Worm (Caenorhabditis elegans) whole organism, late embryonic: Measurements from ENCODE around the gene ZK829.3.
A peak's percentile ranks its signal among the peaks of the same experiment; 100 is the strongest.

Source experiments
- F13H6.1 ChIP-seq: sonication (generic microtip); optimal IDR thresholded peaks from 2 replicates; lab custom pipeline; 2016; ENCODE audit warnings: missing genetic modification characterization, missing compliant biosample characterization
- T23F11.4 ChIP-seq: fragments of 200-800 bp; sonication (Bioruptor generic); optimal IDR thresholded peaks from 2 replicates; lab custom pipeline; 2018; ENCODE audit warnings: mild to moderate bottlenecking, missing genetic modification characterization, missing compliant biosample characterization
- ahr-1 ChIP-seq: sonication (generic microtip); optimal IDR thresholded peaks from 2 replicates; lab custom pipeline; 2016; ENCODE audit warnings: missing genetic modification characterization, missing compliant biosample characterization
- ceh-14 ChIP-seq: sonication (generic microtip); optimal IDR thresholded peaks from 2 replicates; lab custom pipeline; 2016; ENCODE audit warnings: missing genotype, missing genetic modification characterization, missing compliant biosample characterization
- ceh-18 ChIP-seq: sonication (generic microtip); optimal IDR thresholded peaks from 2 replicates; lab custom pipeline; 2016; ENCODE audit warnings: missing genetic modification characterization, missing compliant biosample characterization
- ceh-19 ChIP-seq: fragments of 200-800 bp; sonication (Bioruptor generic); optimal IDR thresholded peaks from 2 replicates; lab custom pipeline; 2018; ENCODE audit warnings: mild to moderate bottlenecking, missing genetic modification characterization, missing compliant biosample characterization
- ceh-24 ChIP-seq: sonication (generic microtip); optimal IDR thresholded peaks from 2 replicates; lab custom pipeline; 2016; ENCODE audit warnings: mild to moderate bottlenecking, missing genetic modification characterization, missing compliant biosample characterization
- ceh-30 ChIP-seq: fragments of 150-350 bp; optimal IDR thresholded peaks from 2 replicates; lab custom pipeline; 2014; ENCODE audit warnings: missing biosample characterization, missing genetic modification characterization
- ceh-31 ChIP-seq: sonication (generic microtip); optimal IDR thresholded peaks from 2 replicates; lab custom pipeline; 2016; ENCODE audit warnings: missing genetic modification characterization, missing compliant biosample characterization
- ceh-34 ChIP-seq: sonication (generic microtip); optimal IDR thresholded peaks from 2 replicates; lab custom pipeline; 2016; ENCODE audit warnings: mild to moderate bottlenecking, missing genetic modification characterization, missing compliant biosample characterization
- ceh-48 ChIP-seq: sonication (generic microtip); optimal IDR thresholded peaks from 2 replicates; lab custom pipeline; 2016; ENCODE audit warnings: missing genetic modification characterization, inconsistent platforms, missing compliant biosample characterization
- ceh-6 ChIP-seq: fragments of 200-800 bp; sonication (Bioruptor generic); optimal IDR thresholded peaks from 2 replicates; lab custom pipeline; 2018; ENCODE audit warnings: mild to moderate bottlenecking, missing genetic modification characterization, missing compliant biosample characterization
- ceh-9 ChIP-seq: sonication (generic microtip); optimal IDR thresholded peaks from 2 replicates; lab custom pipeline; 2016; ENCODE audit warnings: mild to moderate bottlenecking, missing genetic modification characterization, inconsistent platforms, missing compliant biosample characterization
- che-1 ChIP-seq: sonication (generic microtip); optimal IDR thresholded peaks from 2 replicates; lab custom pipeline; 2016; ENCODE audit warnings: mild to moderate bottlenecking, missing genetic modification characterization, missing compliant biosample characterization
- dmd-4 ChIP-seq: sonication (generic microtip); optimal IDR thresholded peaks from 2 replicates; lab custom pipeline; 2016; ENCODE audit warnings: borderline replicate concordance, missing genetic modification characterization, missing compliant biosample characterization
- dve-1 ChIP-seq: sonication (generic microtip); optimal IDR thresholded peaks from 2 replicates; lab custom pipeline; 2017; ENCODE audit warnings: antibody characterized with exemption, mild to moderate bottlenecking, missing genetic modification characterization, missing compliant biosample characterization
- elt-2 ChIP-seq: sonication (generic microtip); optimal IDR thresholded peaks from 2 replicates; lab custom pipeline; 2016; ENCODE audit warnings: missing genetic modification reagents, missing genetic modification characterization, missing compliant biosample characterization
- ets-4 ChIP-seq: sonication (generic microtip); optimal IDR thresholded peaks from 2 replicates; lab custom pipeline; 2016; ENCODE audit warnings: missing genetic modification characterization, missing compliant biosample characterization
- fax-1 ChIP-seq: sonication (generic microtip); optimal IDR thresholded peaks from 2 replicates; lab custom pipeline; 2016; ENCODE audit warnings: missing genotype, missing genetic modification characterization, missing compliant biosample characterization
- fkh-10 ChIP-seq: fragments of 150-350 bp; optimal IDR thresholded peaks from 2 replicates; lab custom pipeline; 2014; ENCODE audit warnings: missing biosample characterization, missing genetic modification reagents, missing genetic modification characterization
- hlh-8 ChIP-seq: sonication (generic microtip); optimal IDR thresholded peaks from 2 replicates; lab custom pipeline; 2016; ENCODE audit warnings: missing genotype, missing genetic modification characterization, missing compliant biosample characterization
- madf-2 ChIP-seq: sonication (generic microtip); optimal IDR thresholded peaks from 2 replicates; lab custom pipeline; 2017; ENCODE audit warnings: missing genetic modification characterization, missing compliant biosample characterization
- mec-3 ChIP-seq: sonication (generic microtip); optimal IDR thresholded peaks from 2 replicates; lab custom pipeline; 2016; ENCODE audit warnings: borderline replicate concordance, missing genetic modification characterization, missing compliant biosample characterization
- nfya-1 ChIP-seq: sonication (generic microtip); optimal IDR thresholded peaks from 2 replicates; lab custom pipeline; 2017; ENCODE audit warnings: missing genetic modification characterization, mild to moderate bottlenecking, missing compliant biosample characterization, antibody characterized with exemption, moderate library complexity
- nhr-11 ChIP-seq: fragments of 150-350 bp; optimal IDR thresholded peaks from 2 replicates; lab custom pipeline; 2014; ENCODE audit warnings: missing biosample characterization, missing genetic modification characterization
- nhr-232 ChIP-seq: sonication (generic microtip); optimal IDR thresholded peaks from 2 replicates; lab custom pipeline; 2016; ENCODE audit warnings: missing genetic modification characterization, missing compliant biosample characterization
- npax-4 ChIP-seq: sonication (generic microtip); optimal IDR thresholded peaks from 2 replicates; lab custom pipeline; 2016; ENCODE audit warnings: missing genetic modification characterization, missing compliant biosample characterization
- odd-2 ChIP-seq: sonication (generic microtip); optimal IDR thresholded peaks from 2 replicates; lab custom pipeline; 2017; ENCODE audit warnings: antibody characterized with exemption, mild to moderate bottlenecking, missing genetic modification characterization, missing compliant biosample characterization
- pax-1 ChIP-seq: fragments of 150-350 bp; optimal IDR thresholded peaks from 2 replicates; lab custom pipeline; 2014; ENCODE audit warnings: missing biosample characterization, missing genetic modification characterization
- rnt-1 ChIP-seq: sonication (generic microtip); optimal IDR thresholded peaks from 2 replicates; lab custom pipeline; 2016; ENCODE audit warnings: missing genetic modification characterization, missing compliant biosample characterization
- sdc-2 ChIP-seq: sonication (generic microtip); optimal IDR thresholded peaks from 2 replicates; lab custom pipeline; 2016; ENCODE audit warnings: missing genotype, missing genetic modification characterization, missing compliant biosample characterization
- syd-9 ChIP-seq: sonication (generic microtip); optimal IDR thresholded peaks from 2 replicates; lab custom pipeline; 2016; ENCODE audit warnings: mild to moderate bottlenecking, missing genetic modification characterization, moderate library complexity, missing compliant biosample characterization
- tbx-2 ChIP-seq: sonication (generic microtip); optimal IDR thresholded peaks from 2 replicates; lab custom pipeline; 2016; ENCODE audit warnings: missing genetic modification characterization, missing compliant biosample characterization
- unc-3 ChIP-seq, 2 experiments: fragments of 200-800 bp in 1 of 2; sonication (Bioruptor generic) in 1 of 2; sonication (generic microtip) in 1 of 2; conservative IDR thresholded peaks in 1 of 2; optimal IDR thresholded peaks in 1 of 2; 2 replicates each; pipeline versions ENCODE4 v1.3.6 to Lab custom; 2016 to 2022; ENCODE audit warnings: missing compliant biosample characterization in 2 of 2, missing genetic modification characterization in 2 of 2, missing genetic modification reagents in 1 of 2
- unc-42 ChIP-seq: sonication (generic microtip); optimal IDR thresholded peaks from 2 replicates; lab custom pipeline; 2016; ENCODE audit warnings: missing genotype, missing genetic modification characterization, missing compliant biosample characterization
- unc-55 ChIP-seq: sonication (generic microtip); optimal IDR thresholded peaks from 2 replicates; lab custom pipeline; 2017; ENCODE audit warnings: missing biosample characterization, missing genetic modification reagents, missing genetic modification characterization
- zip-5 ChIP-seq: sonication (generic microtip); optimal IDR thresholded peaks from 2 replicates; lab custom pipeline; 2016; ENCODE audit warnings: missing genetic modification characterization, missing compliant biosample characterization
- ztf-16 ChIP-seq: sonication (generic microtip); optimal IDR thresholded peaks from 2 replicates; lab custom pipeline; 2017; ENCODE audit warnings: missing genetic modification characterization, missing compliant biosample characterization

ZK829.3 gene

DNA sequence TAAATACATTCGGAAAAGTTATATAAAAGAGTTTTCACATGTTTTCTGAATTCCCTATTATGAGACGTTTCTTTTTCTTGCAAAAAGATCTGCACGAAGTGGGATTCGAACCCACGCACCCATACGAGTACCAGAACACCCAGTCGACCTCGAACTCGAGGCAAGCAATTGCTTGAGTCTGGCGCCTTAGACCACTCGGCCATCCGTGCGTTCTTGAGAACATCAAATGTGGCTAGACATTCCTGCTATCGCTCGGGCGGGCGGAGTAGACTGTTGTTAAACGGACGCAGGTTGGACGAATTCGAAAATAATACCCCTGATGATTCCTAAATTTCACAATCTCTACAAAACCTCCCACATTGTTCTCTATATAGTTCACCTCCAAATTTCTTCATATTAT lies 17.1 kb downstream of the ZK829.3 start (continued):
- TF ChIP-seq npax-4 (tag; lab: Kevin White, UChicago) (no peak), elt-2 (tag; lab: Kevin White, UChicago) (peak; percentile 25), unc-3 (GFP tag; conservative IDR thresholded peaks at IDR 0.05; lab: Robert Waterston, UW) (no peak), unc-3 (tag; optimal IDR thresholded peaks at IDR 0.05; lab: Kevin White, UChicago) (no peak), ceh-6 (GFP tag; lab: Kevin White, UChicago) (peak; percentile 44), nhr-11 (tag; lab: Kevin White, UChicago) (no peak), ceh-34 (no peak), nhr-232 (peak; percentile 43), nfya-1 (tag; lab: Kevin White, UChicago) (no peak), tbx-2 (tag; lab: Kevin White, UChicago) (no peak), pax-1 (tag; lab: Kevin White, UChicago) (no peak), mec-3 (tag; lab: Kevin White, UChicago) (no peak), unc-42 (tag; lab: Kevin White, UChicago) (no peak), fkh-10 (GFP tag; lab: Kevin White, UChicago) (no peak), madf-2 (tag; lab: Kevin White, UChicago) (no peak), ceh-14 (tag; lab: Kevin White, UChicago) (no peak), sdc-2 (tag; lab: Kevin White, UChicago) (no peak), odd-2 (tag; lab: Kevin White, UChicago) (no peak), dmd-4 (tag; lab: Kevin White, UChicago) (no peak), ztf-16 (no peak), ceh-48 (tag; lab: Kevin White, UChicago) (no peak), ceh-31 (tag; lab: Kevin White, UChicago) (no peak), dve-1 (tag; lab: Kevin White, UChicago) (no peak), syd-9 (tag; lab: Kevin White, UChicago) (peak; percentile 27), fax-1 (tag; lab: Kevin White, UChicago) (no peak), ahr-1 (tag; lab: Kevin White, UChicago) (no peak), ceh-19 (no peak), ceh-18 (tag; lab: Kevin White, UChicago) (no peak), F13H6.1 (tag; lab: Kevin White, UChicago) (no peak)

ce11 chrIV:11925346-11926075 lies 20.0 kb downstream of the ZK829.3 start, which contains the start of the genes srlf-33 and srlf-32:
TSS of gene srlf-33 (minus strand) at chrIV:11925446.
TSS of gene srlf-32 (plus strand) at chrIV:11926025.
- no peak for TF ChIP-seq ceh-9 (tag; lab: Kevin White, UChicago)
- no peak for TF ChIP-seq che-1 (tag; lab: Kevin White, UChicago)
- TF ChIP-seq hlh-8 = no peak
- no peak for TF ChIP-seq ets-4 (tag; lab: Kevin White, UChicago)
- no peak for TF ChIP-seq ceh-24 (tag; lab: Kevin White, UChicago)
- no peak for TF ChIP-seq elt-2 (tag; lab: Kevin White, UChicago)
- no peak for TF ChIP-seq madf-2 (tag; lab: Kevin White, UChicago)
- TF ChIP-seq sdc-2 (tag; lab: Kevin White, UChicago) = no peak
- TF ChIP-seq rnt-1 = no peak
- no peak for TF ChIP-seq ceh-30
- TF ChIP-seq T23F11.4 (GFP tag; lab: Kevin White, UChicago) = no peak

DNA sequence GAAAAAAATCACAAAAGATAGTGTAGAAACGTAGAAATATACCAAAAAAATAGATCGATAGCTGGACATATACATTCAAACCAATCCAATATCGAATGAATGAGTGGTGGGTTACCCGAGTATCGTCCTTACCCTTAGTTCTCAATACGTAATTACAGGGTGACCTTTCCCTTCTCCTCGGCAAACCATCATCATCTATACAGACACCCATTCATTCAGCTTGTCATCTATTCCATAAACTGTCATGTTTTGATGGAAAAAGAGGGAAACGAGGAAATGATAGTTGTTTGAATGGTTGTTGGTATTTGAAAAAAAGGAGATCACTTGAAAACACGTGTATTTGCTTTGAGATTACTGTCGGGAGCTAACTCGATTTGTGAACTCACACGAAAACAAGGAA lies 21.4 kb downstream of the ZK829.3 start:
- TF ChIP-seq unc-55 (GFP tag; lab: Kevin White, UChicago) = peak; percentile 11
- no peak for TF ChIP-seq ets-4 (tag; lab: Kevin White, UChicago)
- TF ChIP-seq ceh-6 (GFP tag; lab: Kevin White, UChicago) = no peak
- no peak for TF ChIP-seq zip-5 (tag; lab: Kevin White, UChicago)
